Fruit fly (Drosophila melanogaster) whole organism, adult: Measurements from ENCODE around the gene bor.

Experiments
- CG12768 ChIP-seq: fragments of 200-800 bp; sonication (Bioruptor generic); optimal IDR thresholded peaks from 2 replicates; lab custom pipeline; 2017; ENCODE audit warnings: missing biosample characterization, missing genetic modification characterization, mild to moderate bottlenecking, moderate library complexity, missing genetic modification reagents
- CG1620 ChIP-seq: fragments of 200-800 bp; sonication (Bioruptor generic); optimal IDR thresholded peaks from 2 replicates; lab custom pipeline; 2016; ENCODE audit warnings: missing biosample characterization, missing genetic modification characterization
- CG33017 ChIP-seq: fragments of 200-800 bp; sonication (Bioruptor generic); optimal IDR thresholded peaks from 2 replicates; lab custom pipeline; 2018; ENCODE audit warnings: missing biosample characterization, mild to moderate bottlenecking, missing genetic modification characterization, moderate library complexity
- CG5204 ChIP-seq: fragments of 200-800 bp; sonication (Bioruptor generic); optimal IDR thresholded peaks from 2 replicates; lab custom pipeline; 2016; ENCODE audit warnings: missing biosample characterization, missing genetic modification characterization
- CG7045 ChIP-seq: fragments of 200-800 bp; sonication (Bioruptor generic); optimal IDR thresholded peaks from 2 replicates; lab custom pipeline; 2017; ENCODE audit warnings: missing biosample characterization, mild to moderate bottlenecking, missing genetic modification characterization
- bab1 ChIP-seq: fragments of 200-800 bp; sonication (Bioruptor generic); optimal IDR thresholded peaks from 3 replicates; lab custom pipeline; 2019; ENCODE audit warnings: missing biosample characterization, mild to moderate bottlenecking, missing genetic modification characterization, moderate library complexity
- cnc ChIP-seq, 2 experiments: fragments of >200 bp; optimal IDR thresholded peaks; 2 replicates each; lab custom pipeline; 2017
- kay ChIP-seq: fragments of 200-800 bp; sonication (Bioruptor generic); peaks from one replicate; lab custom pipeline; 2016; ENCODE audit warnings: missing biosample characterization, missing genetic modification characterization, borderline replicate concordance
- pad ChIP-seq: fragments of 200-800 bp; sonication (Bioruptor generic); optimal IDR thresholded peaks from 3 replicates; lab custom pipeline; 2017; ENCODE audit warnings: missing biosample characterization, missing genetic modification characterization, mild to moderate bottlenecking, moderate library complexity, missing genetic modification reagents
- tj ChIP-seq: fragments of 200-800 bp; sonication (Bioruptor generic); optimal IDR thresholded peaks from 3 replicates; lab custom pipeline; 2017; ENCODE audit warnings: missing biosample characterization, mild to moderate bottlenecking, missing genetic modification characterization, moderate library complexity

- TF ChIP-seq CG12768 = no peak
- no peak for TF ChIP-seq pad (GFP tag; lab: Kevin White, UChicago)
- no peak for TF ChIP-seq CG7045
- TF ChIP-seq kay (GFP tag; lab: Kevin White, UChicago) = no peak
- TF ChIP-seq CG33017 (tag; lab: Kevin White, UChicago) = no peak
- TF ChIP-seq tj (GFP tag; lab: Kevin White, UChicago) = no peak
- no peak for TF ChIP-seq cnc (optimal IDR thresholded peaks at IDR 0.05; lab: Kevin White, UChicago)
- no peak for TF ChIP-seq bab1 (GFP tag; lab: Kevin White, UChicago)
- no peak for TF ChIP-seq CG1620 (GFP tag; lab: Kevin White, UChicago)
- no peak for TF ChIP-seq CG5204 (GFP tag; lab: Kevin White, UChicago)
Measured at dm6 chr3R:16275890-16276619, 12.1 kb upstream of the bor start.
